Fruit fly (Drosophila melanogaster) whole organism, pupa: ENCODE results near the gene DEF8.

Experiments used
- CG10348 ChIP-seq: fragments of 200-800 bp; sonication (Bioruptor generic); IDR thresholded peaks from 2 replicates; pipeline ENCODE4 v1.3.6; 2022; ENCODE audit warnings: missing biosample characterization, missing genetic modification characterization
- CG12605 ChIP-seq: fragments of 200-800 bp; sonication (Bioruptor generic); IDR thresholded peaks from 2 replicates; pipeline ENCODE4 v1.3.6; 2022; ENCODE audit warnings: missing biosample characterization, missing genetic modification characterization
- CG13204 ChIP-seq: fragments of 200-800 bp; sonication (Bioruptor generic); optimal IDR thresholded peaks from 2 replicates; lab custom pipeline; 2018; ENCODE audit warnings: missing biosample characterization, mild to moderate bottlenecking, missing genetic modification characterization, moderate library complexity
- CG14655 ChIP-seq: fragments of 200-800 bp; sonication (Bioruptor generic); optimal IDR thresholded peaks from 3 replicates; lab custom pipeline; 2017; ENCODE audit warnings: mild to moderate bottlenecking, missing biosample characterization, missing genetic modification reagents, missing genetic modification characterization
- CG15710 ChIP-seq: fragments of 200-800 bp; sonication (Bioruptor generic); optimal IDR thresholded peaks from 2 replicates; lab custom pipeline; 2018; ENCODE audit warnings: missing biosample characterization, mild to moderate bottlenecking, missing genetic modification characterization, moderate library complexity
- CG17806 ChIP-seq: fragments of 200-800 bp; sonication (Bioruptor generic); optimal IDR thresholded peaks from 2 replicates; lab custom pipeline; 2018; ENCODE audit warnings: missing biosample characterization, mild to moderate bottlenecking, missing genetic modification characterization, moderate library complexity
- CG32121 ChIP-seq: fragments of 200-800 bp; sonication (Bioruptor generic); IDR thresholded peaks from 2 replicates; pipeline ENCODE4 v1.3.6; 2022; ENCODE audit warnings: missing biosample characterization, missing genetic modification characterization
- CG34367 ChIP-seq: fragments of 200-800 bp; sonication (Bioruptor generic); optimal IDR thresholded peaks from 2 replicates; lab custom pipeline; 2018; ENCODE audit warnings: missing biosample characterization, mild to moderate bottlenecking, missing genetic modification characterization
- CG4496 ChIP-seq: fragments of 200-800 bp; sonication (Bioruptor generic); IDR thresholded peaks from 3 replicates; pipeline ENCODE4 v1.3.6; 2022; ENCODE audit warnings: missing biosample characterization, missing genetic modification characterization
- CG8159 ChIP-seq: fragments of 200-800 bp; sonication (Bioruptor generic); optimal IDR thresholded peaks from 3 replicates; lab custom pipeline; 2018; ENCODE audit warnings: missing biosample characterization, mild to moderate bottlenecking, missing genetic modification characterization, moderate library complexity
- CG8301 ChIP-seq: fragments of 200-800 bp; sonication (Bioruptor generic); optimal IDR thresholded peaks from 2 replicates; lab custom pipeline; 2018; ENCODE audit warnings: missing biosample characterization, mild to moderate bottlenecking, missing genetic modification characterization
- CG9948 ChIP-seq: fragments of 200-800 bp; sonication (Bioruptor generic); optimal IDR thresholded peaks from 2 replicates; lab custom pipeline; 2018; ENCODE audit warnings: missing biosample characterization, mild to moderate bottlenecking, missing genetic modification characterization, moderate library complexity
- D1 ChIP-seq: fragments of 200-800 bp; sonication (Bioruptor generic); optimal IDR thresholded peaks from 2 replicates; lab custom pipeline; 2018; ENCODE audit warnings: missing biosample characterization, mild to moderate bottlenecking, missing genetic modification characterization, moderate library complexity
- EcR ChIP-seq: fragments of 200-800 bp; sonication (Bioruptor generic); optimal IDR thresholded peaks from 3 replicates; lab custom pipeline; 2019; ENCODE audit warnings: missing biosample characterization, missing genetic modification characterization, mild to moderate bottlenecking, moderate library complexity, missing genetic modification reagents
- Ets98B ChIP-seq: fragments of 200-800 bp; sonication (Bioruptor generic); IDR thresholded peaks from 2 replicates; pipeline ENCODE4 v1.3.6; 2022; ENCODE audit warnings: missing biosample characterization, missing genetic modification characterization
- Pif1A ChIP-seq: fragments of 200-800 bp; sonication (Bioruptor generic); optimal IDR thresholded peaks from 3 replicates; lab custom pipeline; 2016; ENCODE audit warnings: missing biosample characterization, missing genetic modification characterization
- Pif1B ChIP-seq: fragments of 200-800 bp; sonication (Bioruptor generic); optimal IDR thresholded peaks from 3 replicates; lab custom pipeline; 2016; ENCODE audit warnings: missing biosample characterization, missing genetic modification characterization
- Snoo ChIP-seq: fragments of 200-800 bp; sonication (Bioruptor generic); optimal IDR thresholded peaks from 3 replicates; lab custom pipeline; 2017; ENCODE audit warnings: missing biosample characterization, mild to moderate bottlenecking, missing genetic modification characterization, inconsistent platforms
- fd96Ca ChIP-seq: fragments of 200-800 bp; sonication (Bioruptor generic); IDR thresholded peaks from 3 replicates; pipeline ENCODE4 v1.3.6; 2022; ENCODE audit warnings: missing biosample characterization, missing genetic modification characterization
- gl ChIP-seq: fragments of 200-800 bp; sonication (Bioruptor generic); optimal IDR thresholded peaks from 2 replicates; lab custom pipeline; 2018; ENCODE audit warnings: missing biosample characterization, mild to moderate bottlenecking, missing genetic modification characterization
- rn ChIP-seq: fragments of 200-800 bp; sonication (Bioruptor generic); IDR thresholded peaks from 2 replicates; pipeline ENCODE4 v1.3.6; 2022; ENCODE audit warnings: missing biosample characterization, missing genetic modification characterization

The DEF8 gene

DNA sequence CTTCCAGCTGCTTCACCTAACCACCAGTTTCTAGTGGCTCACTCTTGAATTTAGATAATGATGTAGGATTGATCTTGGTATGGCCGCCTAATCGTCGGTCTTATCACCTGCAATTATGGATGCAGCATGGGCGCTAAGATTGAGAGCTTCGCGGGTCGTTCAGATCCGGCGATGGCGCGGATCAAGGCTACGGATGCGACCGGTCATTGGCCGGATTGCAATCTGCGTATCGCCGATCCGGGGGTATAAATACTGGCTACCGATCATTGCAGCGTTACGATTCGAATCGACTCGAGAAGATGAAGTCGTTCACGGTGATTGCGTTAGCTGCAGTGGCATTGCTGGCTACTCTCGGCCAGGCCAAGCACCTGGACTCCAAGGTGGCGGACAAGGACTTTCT is 2.8 kb upstream of the DEF8 start, which contains the start of gene Lsp2:
Gene Lsp2, plus strand, starts transcription at position 283 of the 400 bp plus-strand sequence.
- TF ChIP-seq EcR (GFP tag; lab: Kevin White, UChicago) (peak; percentile 40), gl (no peak)

DNA sequence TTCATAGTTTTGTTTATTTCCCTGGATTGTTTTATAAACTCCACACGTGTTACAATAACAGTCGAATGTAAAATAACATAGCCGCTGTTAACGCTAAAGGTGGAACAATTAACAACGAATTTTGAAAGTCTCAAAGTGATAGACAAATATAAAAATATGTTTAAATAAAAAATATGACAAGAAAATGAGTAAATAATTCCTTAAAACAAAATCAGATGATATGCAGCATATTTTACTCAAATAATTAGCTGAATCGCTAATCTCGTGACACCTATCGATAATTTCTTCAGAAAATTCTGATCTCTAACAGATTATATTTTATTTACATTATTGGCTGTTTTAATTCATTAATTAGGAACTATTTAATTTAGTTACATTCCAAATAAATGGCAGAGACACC is 4.7 kb downstream of the DEF8 start, which contains the start of the genes CG5645 and Atg12:
Gene CG5645, minus strand, starts transcription at position 77 of the 400 bp plus-strand sequence.
Gene Atg12, plus strand, starts transcription at position 338 of the 400 bp plus-strand sequence.
- TF ChIP-seq CG34367 (tag; lab: Kevin White, UChicago) (no peak), CG15710 (peak; percentile 51), CG13204 (GFP tag; lab: Kevin White, UChicago) (no peak), CG8159 (tag; lab: Kevin White, UChicago) (peak; percentile 66), Ets98B (peak; percentile 44; the same call in 1 of the 2 replicates), CG8301 (tag; lab: Kevin White, UChicago) (no peak), Pif1A (no peak), CG4496 (GFP tag; lab: Robert Waterston, UW) (peak; percentile 75), Pif1B (GFP tag; lab: Kevin White, UChicago) (no peak), CG14655 (GFP tag; lab: Kevin White, UChicago) (peak; percentile 42), Snoo (tag; lab: Kevin White, UChicago) (no peak), rn (no peak; the same call in 1 of the 2 replicates), CG10348 (no peak), fd96Ca (no peak), EcR (GFP tag; lab: Kevin White, UChicago) (no peak), CG32121 (GFP tag; lab: Robert Waterston, UW) (peak; percentile 48; the same call in 1 of the 2 replicates), D1 (tag; lab: Kevin White, UChicago) (no peak), CG9948 (tag; lab: Kevin White, UChicago) (peak; percentile 8), CG17806 (peak; percentile 58), CG12605 (GFP tag; lab: Robert Waterston, UW) (no peak), gl (no peak)
- TF ChIP-seq, all 21 proteins: peak for 8

DNA sequence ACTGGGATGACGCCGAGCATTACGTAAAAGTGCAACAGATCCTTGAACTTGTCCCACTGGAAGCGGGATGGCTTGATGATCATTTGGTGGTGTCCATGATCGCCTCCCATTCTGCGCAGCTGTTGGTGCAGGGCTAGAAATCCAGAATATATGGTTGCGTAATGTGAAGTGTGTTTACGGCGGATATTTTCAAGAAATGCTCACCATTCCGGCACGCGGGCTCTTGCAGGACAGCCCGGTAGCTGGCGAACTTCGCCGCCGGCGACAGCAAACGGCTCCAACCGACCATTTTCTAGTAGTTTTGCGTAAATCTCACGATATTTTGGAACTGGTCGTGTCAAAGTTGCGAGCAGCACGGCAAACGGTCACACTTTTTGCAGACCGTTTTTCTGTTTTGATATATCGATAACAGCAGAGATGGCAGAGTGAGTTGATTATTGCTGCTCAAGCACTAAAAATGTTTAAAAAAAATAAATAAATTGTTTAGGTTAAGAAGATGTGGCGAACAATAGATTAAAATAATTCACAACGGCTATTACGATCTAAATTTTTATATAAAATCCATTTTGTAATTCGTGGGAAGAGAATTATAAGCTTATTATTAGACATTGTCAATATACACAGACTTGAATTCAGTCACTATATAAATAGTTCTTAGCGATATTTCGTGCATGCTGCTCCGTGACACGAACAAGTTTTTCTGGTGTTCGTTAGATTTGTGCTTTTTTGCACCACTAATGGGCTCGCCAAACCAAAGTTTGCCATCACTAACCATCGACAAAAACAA is 6.4 kb downstream of the DEF8 start, which contains the start of the genes ND-SGDH and RhoGAP68F:
Gene ND-SGDH, minus strand, starts transcription at position 472 of the 787 bp plus-strand sequence.
Gene RhoGAP68F, plus strand, starts transcription at position 756 of the 787 bp plus-strand sequence.
- peak; percentile 48 for TF ChIP-seq CG17806
- 0 out of 2 replicates have a peak, but pooled peaks have one; percentile 20 for TF ChIP-seq CG10348
- peak; percentile 53 for TF ChIP-seq CG34367 (tag; lab: Kevin White, UChicago)
- TF ChIP-seq CG8159 (tag; lab: Kevin White, UChicago) = peak; percentile 75
- TF ChIP-seq CG9948 (tag; lab: Kevin White, UChicago) = peak; percentile 54
- no peak for TF ChIP-seq CG12605 (GFP tag; lab: Robert Waterston, UW)
- no peak for TF ChIP-seq CG13204 (GFP tag; lab: Kevin White, UChicago)
- no peak; the same call in 2 of the 3 replicates for TF ChIP-seq fd96Ca
- TF ChIP-seq Ets98B = peak; percentile 53; the same call in 1 of the 2 replicates
- TF ChIP-seq CG8301 (tag; lab: Kevin White, UChicago) = peak; percentile 53
- no peak for TF ChIP-seq D1 (tag; lab: Kevin White, UChicago)
- TF ChIP-seq CG4496 (GFP tag; lab: Robert Waterston, UW) = 0 out of 3 replicates have a peak, but pooled peaks have one; percentile 36
- no peak for TF ChIP-seq Pif1A
- TF ChIP-seq Snoo (tag; lab: Kevin White, UChicago) = peak; percentile 67
- TF ChIP-seq gl = no peak
- no peak for TF ChIP-seq rn
- TF ChIP-seq CG15710 = peak; percentile 76
- TF ChIP-seq CG32121 (GFP tag; lab: Robert Waterston, UW) = peak; percentile 45; the same call in 1 of the 2 replicates
- TF ChIP-seq Pif1B (GFP tag; lab: Kevin White, UChicago) = peak; percentile 40
- TF ChIP-seq EcR (GFP tag; lab: Kevin White, UChicago) = no peak
- no peak for TF ChIP-seq CG14655 (GFP tag; lab: Kevin White, UChicago)

DNA sequence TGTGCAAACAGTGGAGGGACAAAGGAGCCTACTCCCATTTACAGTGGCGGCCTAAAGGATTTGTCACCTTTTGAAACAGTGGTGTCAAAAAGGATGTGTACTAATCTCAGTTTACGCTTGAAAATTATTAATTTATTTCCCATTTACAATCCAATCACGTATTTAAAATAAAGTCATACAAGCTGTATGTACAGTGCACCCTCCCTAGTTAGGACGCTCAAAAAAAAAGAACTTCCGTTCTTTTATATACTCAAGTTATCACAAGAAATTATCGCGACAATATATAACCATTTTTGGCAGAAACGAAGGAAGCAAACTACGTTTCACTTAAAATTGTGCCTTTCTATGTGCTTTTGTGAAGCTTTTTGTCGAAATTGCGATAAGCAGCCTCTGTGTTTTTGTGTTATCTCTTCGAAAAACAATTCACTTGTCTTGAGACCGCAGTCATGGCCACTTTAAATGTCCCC is 7.3 kb downstream of the DEF8 start:
- TF ChIP-seq CG32121 (GFP tag; lab: Robert Waterston, UW) (no peak; the same call in 1 of the 2 replicates), D1 (tag; lab: Kevin White, UChicago) (no peak), CG12605 (GFP tag; lab: Robert Waterston, UW) (0 out of 2 replicates have a peak, but pooled peaks have one; percentile 11), Ets98B (peak; percentile 43), rn (no peak), CG10348 (no peak), CG13204 (GFP tag; lab: Kevin White, UChicago) (no peak), gl (no peak), Snoo (tag; lab: Kevin White, UChicago) (peak; percentile 51), CG15710 (peak; percentile 44), CG14655 (GFP tag; lab: Kevin White, UChicago) (no peak), CG8301 (tag; lab: Kevin White, UChicago) (peak; percentile 39), CG17806 (peak; percentile 43), CG9948 (tag; lab: Kevin White, UChicago) (peak; percentile 39), CG4496 (GFP tag; lab: Robert Waterston, UW) (peak; percentile 62), fd96Ca (0 out of 3 replicates have a peak, but pooled peaks have one; percentile 43), Pif1A (no peak), CG8159 (tag; lab: Kevin White, UChicago) (peak; percentile 54), CG34367 (tag; lab: Kevin White, UChicago) (peak; percentile 26), Pif1B (GFP tag; lab: Kevin White, UChicago) (no peak), EcR (GFP tag; lab: Kevin White, UChicago) (no peak)
